Fruit fly (Drosophila melanogaster): ENCODE data around the gene RhoL.

DNA sequence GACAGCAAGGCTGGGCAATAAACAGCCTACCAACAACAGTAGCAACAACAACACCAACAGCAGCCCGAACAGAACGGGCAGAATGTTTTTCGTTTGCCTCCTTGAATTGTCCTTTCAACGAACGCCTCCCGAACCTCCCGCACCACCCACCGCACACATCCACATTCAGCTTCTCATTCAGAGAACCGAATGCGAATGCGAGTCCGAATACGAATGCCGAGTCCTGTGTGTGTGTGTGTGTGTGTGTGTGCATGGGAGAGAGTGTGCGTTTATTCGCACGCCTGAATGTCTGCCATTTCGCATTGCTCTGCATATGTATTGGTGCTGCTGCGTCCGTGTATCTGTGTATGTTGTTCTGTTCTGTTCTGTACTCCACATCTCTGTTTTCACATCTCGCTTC is 13.9 kb downstream of the RhoL start:
- TF ChIP-seq Dfd (GFP tag; optimal IDR thresholded peaks at IDR 0.05) = peak; percentile 86
- TF ChIP-seq Myc (optimal IDR thresholded peaks at IDR 0.05) = no peak
- TF ChIP-seq GATAd (GFP tag; optimal IDR thresholded peaks at IDR 0.05) = no peak
- no peak for TF ChIP-seq dl (GFP tag; optimal IDR thresholded peaks at IDR 0.05; ENCODE audit: insufficient read depth in 1 of 2, partially characterized antibody in 2 of 2)
